Fruit fly (Drosophila melanogaster): ENCODE measurements around the gene CG6938.

- TF ChIP-seq psq (optimal IDR thresholded peaks at IDR 0.05), result no peak
- no peak for TF ChIP-seq ttk (optimal IDR thresholded peaks at IDR 0.05)
Observed at dm6 chr3L:11947357-11947756, 37.3 kb upstream of the CG6938 start, which contains the start of gene CG7252.
